Fruit fly (Drosophila melanogaster) whole organism, adult: ENCODE results near the gene Lectin-galC1.
A peak's percentile ranks its signal among the peaks of the same experiment; 100 is the strongest.

Experiments used
- CG12768 ChIP-seq: fragments of 200-800 bp; sonication (Bioruptor generic); optimal IDR thresholded peaks from 2 replicates; lab custom pipeline; 2017; ENCODE audit warnings: missing biosample characterization, missing genetic modification characterization, mild to moderate bottlenecking, moderate library complexity, missing genetic modification reagents
- CG7101 ChIP-seq: fragments of 200-800 bp; sonication (Bioruptor generic); optimal IDR thresholded peaks from 2 replicates; lab custom pipeline; 2018; ENCODE audit warnings: missing biosample characterization, mild to moderate bottlenecking, missing genetic modification characterization, moderate library complexity
- pad ChIP-seq: fragments of 200-800 bp; sonication (Bioruptor generic); optimal IDR thresholded peaks from 3 replicates; lab custom pipeline; 2017; ENCODE audit warnings: missing biosample characterization, missing genetic modification characterization, mild to moderate bottlenecking, moderate library complexity, missing genetic modification reagents

dm6 chr2L:19418872-19419271 lies 1.6 kb downstream of the Lectin-galC1 start, which contains the start of gene lectin-37Db:
- TF ChIP-seq pad (GFP tag; lab: Kevin White, UChicago) (no peak), CG7101 (no peak), CG12768 (GFP tag; lab: Kevin White, UChicago) (peak; percentile 23)
